Fruit fly (Drosophila melanogaster) whole organism, embryonic: ENCODE measurements around the gene CG7627.

Source experiments
- Atf-2 ChIP-seq: fragments of 200-800 bp; sonication (Bioruptor generic); optimal IDR thresholded peaks from 2 replicates; lab custom pipeline; 2016; ENCODE audit warnings: missing biosample characterization, missing genetic modification characterization
- Atf3 ChIP-seq: fragments of 200-800 bp; sonication (Bioruptor generic); optimal IDR thresholded peaks from 3 replicates; lab custom pipeline; 2016; ENCODE audit warnings: missing biosample characterization, missing genetic modification characterization
- Bteb2 ChIP-seq: fragments of 200-800 bp; sonication (Bioruptor generic); optimal IDR thresholded peaks from 2 replicates; lab custom pipeline; 2016; ENCODE audit warnings: missing biosample characterization, missing genetic modification characterization
- CG10209 ChIP-seq: fragments of 200-800 bp; sonication (Bioruptor generic); optimal IDR thresholded peaks from 3 replicates; lab custom pipeline; 2017; ENCODE audit warnings: missing biosample characterization, mild to moderate bottlenecking, missing genetic modification characterization, missing genetic modification reagents
- CG10321 ChIP-seq: fragments of 200-800 bp; sonication (Bioruptor generic); IDR thresholded peaks from 2 replicates; pipeline ENCODE4 v1.3.6; 2022; ENCODE audit warnings: missing biosample characterization, missing genetic modification characterization
- CG12659 ChIP-seq: fragments of 200-800 bp; sonication (Bioruptor generic); optimal IDR thresholded peaks from 3 replicates; lab custom pipeline; 2017; ENCODE audit warnings: mild to moderate bottlenecking, missing biosample characterization, missing genetic modification reagents, missing genetic modification characterization
- CG12769 ChIP-seq: fragments of 200-800 bp; sonication (Bioruptor generic); optimal IDR thresholded peaks from 2 replicates; lab custom pipeline; 2019; ENCODE audit warnings: missing biosample characterization, mild to moderate bottlenecking, missing genetic modification characterization, moderate library complexity
- CG13296 ChIP-seq: fragments of 200-800 bp; sonication (Bioruptor generic); optimal IDR thresholded peaks from 3 replicates; lab custom pipeline; 2018; ENCODE audit warnings: missing biosample characterization, mild to moderate bottlenecking, missing genetic modification characterization
- CG15269 ChIP-seq: fragments of 200-800 bp; sonication (Bioruptor generic); optimal IDR thresholded peaks from 2 replicates; lab custom pipeline; 2018; ENCODE audit warnings: missing biosample characterization, mild to moderate bottlenecking, missing genetic modification characterization, moderate library complexity
- CG1602 ChIP-seq: fragments of 200-800 bp; sonication (Bioruptor generic); optimal IDR thresholded peaks from 3 replicates; lab custom pipeline; 2016; ENCODE audit warnings: missing biosample characterization, missing genetic modification characterization
- CG18619 ChIP-seq: fragments of 200-800 bp; sonication (Bioruptor generic); optimal IDR thresholded peaks from 3 replicates; lab custom pipeline; 2017; ENCODE audit warnings: missing biosample characterization, mild to moderate bottlenecking, missing genetic modification characterization
- CG2120 ChIP-seq: fragments of 200-800 bp; sonication (Bioruptor generic); optimal IDR thresholded peaks from 3 replicates; lab custom pipeline; 2016; ENCODE audit warnings: missing biosample characterization, missing genetic modification characterization
- CG31224 ChIP-seq: fragments of 200-800 bp; sonication (Bioruptor generic); IDR thresholded peaks from 2 replicates; pipeline ENCODE4 v1.3.6; 2022; ENCODE audit warnings: missing biosample characterization, missing genetic modification characterization
- CG32772 ChIP-seq: fragments of 200-800 bp; sonication (Bioruptor generic); IDR thresholded peaks from 2 replicates; pipeline ENCODE4 v1.3.6; 2022; ENCODE audit warnings: missing biosample characterization, missing genetic modification characterization
- CG4360 ChIP-seq: fragments of 200-800 bp; sonication (Bioruptor generic); IDR thresholded peaks from 2 replicates; pipeline ENCODE4 v1.3.6; 2022; ENCODE audit warnings: missing biosample characterization, missing genetic modification characterization
- CG7556 ChIP-seq: fragments of 200-800 bp; sonication (Bioruptor generic); optimal IDR thresholded peaks from 2 replicates; lab custom pipeline; 2017; ENCODE audit warnings: missing biosample characterization, mild to moderate bottlenecking, missing genetic modification characterization
- Deaf1 ChIP-seq: fragments of 200-800 bp; optimal IDR thresholded peaks from 3 replicates; lab custom pipeline; 2019; ENCODE audit warnings: missing biosample characterization, mild to moderate bottlenecking, missing genetic modification characterization, moderate library complexity
- Fer3 ChIP-seq: fragments of 200-800 bp; sonication (Bioruptor generic); optimal IDR thresholded peaks from 2 replicates; lab custom pipeline; 2018; ENCODE audit warnings: missing biosample characterization, mild to moderate bottlenecking, missing genetic modification characterization, moderate library complexity
- Gug ChIP-seq: fragments of 200-800 bp; sonication (Bioruptor generic); IDR thresholded peaks from 4 replicates; pipeline ENCODE4 v1.3.6; 2022; ENCODE audit warnings: missing biosample characterization, missing genetic modification characterization
- HLH3B ChIP-seq: fragments of 200-800 bp; sonication (Bioruptor generic); IDR thresholded peaks from 2 replicates; pipeline ENCODE4 v1.3.6; 2022; ENCODE audit warnings: missing biosample characterization, missing genetic modification characterization
- HLH4C ChIP-seq: fragments of 200-800 bp; sonication (Bioruptor generic); IDR thresholded peaks from 3 replicates; pipeline ENCODE4 v1.3.6; 2022; ENCODE audit warnings: missing biosample characterization, missing genetic modification characterization; ENCODE audit not compliant: partially characterized antibody
- Hr78 ChIP-seq, 2 experiments: fragments of 200-800 bp in 1 of 2; fragments of >200 bp in 1 of 2; sonication (Bioruptor generic) in 1 of 2; optimal IDR thresholded peaks; 2 replicates each; lab custom pipeline; 2017 to 2019; ENCODE audit warnings: missing biosample characterization in 2 of 2, missing genetic modification characterization in 2 of 2, mild to moderate bottlenecking in 1 of 2, moderate library complexity in 1 of 2
- Lim3 ChIP-seq: fragments of 200-800 bp; sonication (Bioruptor generic); IDR thresholded peaks from 2 replicates; pipeline ENCODE4 v1.3.6; 2022; ENCODE audit warnings: missing biosample characterization, missing genetic modification characterization
- Mes4 ChIP-seq: fragments of 200-800 bp; sonication (Bioruptor generic); optimal IDR thresholded peaks from 2 replicates; lab custom pipeline; 2016; ENCODE audit warnings: missing biosample characterization, missing genetic modification characterization
- Nf-YC ChIP-seq: fragments of 200-800 bp; optimal IDR thresholded peaks from 3 replicates; lab custom pipeline; 2019; ENCODE audit warnings: missing biosample characterization, mild to moderate bottlenecking, missing genetic modification characterization, moderate library complexity
- Ptx1 ChIP-seq: fragments of 200-800 bp; sonication (Bioruptor generic); IDR thresholded peaks from 2 replicates; pipeline ENCODE4 v1.3.6; 2022; ENCODE audit warnings: missing biosample characterization, missing genetic modification characterization
- Taf1 ChIP-seq: fragments of 200-800 bp; sonication (Bioruptor generic); IDR thresholded peaks from 2 replicates; pipeline ENCODE4 v1.3.6; 2022; ENCODE audit warnings: missing biosample characterization, missing genetic modification characterization
- abd-A ChIP-seq: fragments of 200-800 bp; sonication (Bioruptor generic); optimal IDR thresholded peaks from 3 replicates; lab custom pipeline; 2019; ENCODE audit warnings: missing biosample characterization, mild to moderate bottlenecking, missing genetic modification characterization, moderate library complexity
- ac ChIP-seq: fragments of 200-800 bp; sonication (Bioruptor generic); optimal IDR thresholded peaks from 3 replicates; lab custom pipeline; 2017; ENCODE audit warnings: missing biosample characterization, mild to moderate bottlenecking, missing genetic modification characterization
- amos ChIP-seq: fragments of 200-800 bp; sonication (Bioruptor generic); IDR thresholded peaks from 2 replicates; pipeline ENCODE4 v1.3.6; 2022; ENCODE audit warnings: missing biosample characterization, missing genetic modification characterization; ENCODE audit not compliant: partially characterized antibody
- ap ChIP-seq: fragments of 200-800 bp; sonication (Bioruptor generic); IDR thresholded peaks from 2 replicates; pipeline ENCODE4 v1.3.6; 2022; ENCODE audit warnings: missing biosample characterization, missing genetic modification characterization
- ato ChIP-seq: fragments of 200-800 bp; sonication (Bioruptor generic); IDR thresholded peaks from 2 replicates; pipeline ENCODE4 v1.3.6; 2022; ENCODE audit warnings: missing biosample characterization, missing genetic modification characterization; ENCODE audit not compliant: partially characterized antibody
- bowl ChIP-seq: fragments of 200-800 bp; sonication (Bioruptor generic); IDR thresholded peaks from 2 replicates; pipeline ENCODE4 v1.3.6; 2022; ENCODE audit warnings: missing biosample characterization, missing genetic modification characterization
- cas ChIP-seq: fragments of 200-800 bp; sonication (Bioruptor generic); IDR thresholded peaks from 2 replicates; pipeline ENCODE4 v1.3.6; 2022; ENCODE audit warnings: missing biosample characterization, missing genetic modification characterization
- cwo ChIP-seq: fragments of 200-800 bp; sonication (Bioruptor generic); optimal IDR thresholded peaks from 3 replicates; lab custom pipeline; 2017; ENCODE audit warnings: missing biosample characterization, missing genetic modification characterization, mild to moderate bottlenecking, moderate library complexity, missing genetic modification reagents
- da ChIP-seq: fragments of 200-800 bp; sonication (Bioruptor generic); optimal IDR thresholded peaks from 2 replicates; lab custom pipeline; 2016; ENCODE audit warnings: missing biosample characterization, missing genetic modification characterization
- emc ChIP-seq: fragments of 200-800 bp; sonication (Bioruptor generic); optimal IDR thresholded peaks from 2 replicates; lab custom pipeline; 2016; ENCODE audit warnings: missing biosample characterization, missing genetic modification characterization
- ems ChIP-seq: fragments of 200-800 bp; sonication (Bioruptor generic); optimal IDR thresholded peaks from 3 replicates; lab custom pipeline; 2016; ENCODE audit warnings: missing biosample characterization, missing genetic modification characterization
- eyg ChIP-seq: fragments of 200-800 bp; sonication (Bioruptor generic); optimal IDR thresholded peaks from 3 replicates; lab custom pipeline; 2016; ENCODE audit warnings: missing biosample characterization, missing genetic modification characterization
- her ChIP-seq: fragments of 200-800 bp; sonication (Bioruptor generic); optimal IDR thresholded peaks from 2 replicates; lab custom pipeline; 2016; ENCODE audit warnings: missing biosample characterization, missing genetic modification characterization
- row ChIP-seq: fragments of 200-800 bp; sonication (Bioruptor generic); IDR thresholded peaks from 3 replicates; pipeline ENCODE4 v1.3.6; 2022; ENCODE audit warnings: missing biosample characterization, missing genetic modification characterization
- seq ChIP-seq: fragments of 200-800 bp; sonication (Bioruptor generic); IDR thresholded peaks from 2 replicates; pipeline ENCODE4 v1.3.6; 2022; ENCODE audit warnings: missing biosample characterization, missing genetic modification characterization
- slbo ChIP-seq: fragments of 200-800 bp; sonication (Bioruptor generic); IDR thresholded peaks from 2 replicates; pipeline ENCODE4 v1.3.6; 2022; ENCODE audit warnings: missing biosample characterization, missing genetic modification characterization
- ssp ChIP-seq: fragments of 200-800 bp; sonication (Bioruptor generic); IDR thresholded peaks from 2 replicates; pipeline ENCODE4 v1.3.6; 2022; ENCODE audit warnings: missing biosample characterization, missing genetic modification characterization
- vnd ChIP-seq: fragments of 200-800 bp; sonication (Bioruptor generic); IDR thresholded peaks from 3 replicates; pipeline ENCODE4 v1.3.6; 2022; ENCODE audit warnings: missing biosample characterization, missing genetic modification characterization; ENCODE audit not compliant: partially characterized antibody
- zfh1 ChIP-seq: fragments of 200-800 bp; sonication (Bioruptor generic); IDR thresholded peaks from 3 replicates; pipeline ENCODE4 v1.3.6; 2022; ENCODE audit warnings: missing biosample characterization, missing genetic modification characterization

Gene CG7627

DNA sequence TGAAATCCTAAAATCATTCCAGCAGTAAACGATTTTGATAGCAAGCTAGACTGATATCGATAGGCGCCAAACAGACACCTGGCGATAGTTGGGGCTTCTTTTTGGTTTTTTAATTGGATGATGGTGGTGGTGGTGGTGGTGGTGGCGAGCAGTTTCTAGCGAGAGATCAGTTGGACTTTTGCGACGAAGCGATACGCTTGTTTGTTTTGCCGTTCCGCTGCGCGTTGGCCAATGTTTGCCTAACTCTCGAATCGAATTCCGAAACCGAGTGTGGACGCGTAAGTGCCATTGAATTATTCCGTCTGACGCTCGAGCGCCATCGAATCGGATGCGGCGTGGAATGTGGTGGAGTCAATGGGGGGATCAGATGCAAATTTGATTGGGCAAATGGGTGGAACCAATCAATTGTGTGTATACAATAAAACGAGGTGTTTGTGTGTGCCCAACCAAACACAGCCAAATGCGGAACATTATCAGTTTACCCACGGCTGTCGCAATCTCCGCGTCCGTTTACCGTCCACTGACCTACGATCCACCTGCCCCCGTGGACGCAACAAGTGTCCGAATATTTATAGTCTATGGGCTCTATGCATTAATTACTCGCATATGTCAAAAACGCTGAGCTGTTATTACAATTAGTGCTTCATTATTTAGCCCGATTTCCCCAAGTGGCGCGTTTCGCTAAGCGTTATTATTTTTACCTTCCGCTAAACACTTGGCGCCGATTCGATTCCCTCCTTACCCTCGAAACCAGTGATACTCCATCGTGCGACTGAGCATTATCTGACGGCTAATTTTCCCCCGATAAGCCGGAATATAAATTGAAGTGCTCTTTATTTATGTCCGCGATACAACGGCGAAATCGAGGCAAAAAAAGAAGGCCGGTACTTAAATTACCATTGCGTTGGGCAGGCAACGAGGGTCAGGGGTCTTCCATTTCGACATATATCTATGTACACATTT is 8.4 kb upstream of the CG7627 start, which contains the start of gene CG17292 (continued):
- TF ChIP-seq her (GFP tag; lab: Kevin White, UChicago) = peak; percentile 19
- TF ChIP-seq Atf3 (GFP tag; lab: Kevin White, UChicago) = no peak
- TF ChIP-seq vnd (GFP tag; lab: Robert Waterston, UW) = peak; percentile 80
- no peak for TF ChIP-seq CG4360 (GFP tag; lab: Robert Waterston, UW)
- TF ChIP-seq CG10209 = peak; percentile 37
- TF ChIP-seq Gug (GFP tag; lab: Robert Waterston, UW) = peak; percentile 40; the same call in 2 of the 4 replicates
- TF ChIP-seq CG13296 = peak; percentile 54
- peak; percentile 27 for TF ChIP-seq Mes4 (GFP tag; lab: Kevin White, UChicago)
- 0 out of 2 replicates have a peak, but pooled peaks have one; percentile 39 for TF ChIP-seq ap (GFP tag; lab: Robert Waterston, UW)
- peak in 1 of 2 experiments; percentile 73 for TF ChIP-seq Hr78 (GFP tag; optimal IDR thresholded peaks at IDR 0.05; lab: Kevin White, UChicago)
- peak; percentile 60 for TF ChIP-seq CG2120
- TF ChIP-seq Fer3 (tag; lab: Kevin White, UChicago) = peak; percentile 30
- peak; percentile 75 for TF ChIP-seq CG12769 (tag; lab: Kevin White, UChicago)
- TF ChIP-seq bowl (GFP tag; lab: Robert Waterston, UW) = peak; percentile 59; the same call in 1 of the 2 replicates
- TF ChIP-seq eyg = peak; percentile 15
- TF ChIP-seq Atf-2 = no peak
- peak; percentile 91 for TF ChIP-seq abd-A (tag; lab: Kevin White, UChicago)
- 0 out of 2 replicates have a peak, but pooled peaks have one; percentile 13 for TF ChIP-seq CG31224
- TF ChIP-seq amos (GFP tag; lab: Robert Waterston, UW) = peak; percentile 94
- TF ChIP-seq HLH3B (GFP tag; lab: Robert Waterston, UW) = peak; percentile 60
- peak; percentile 97 for TF ChIP-seq Nf-YC (tag; lab: Kevin White, UChicago)
- TF ChIP-seq ac (GFP tag; lab: Kevin White, UChicago) = no peak
- TF ChIP-seq CG32772 (GFP tag; lab: Robert Waterston, UW) = peak; percentile 31; the same call in 1 of the 2 replicates
- peak; percentile 76 for TF ChIP-seq Deaf1 (tag; lab: Kevin White, UChicago)
- no peak for TF ChIP-seq Bteb2 (GFP tag; lab: Kevin White, UChicago)
- TF ChIP-seq, all 482 proteins: peak for 288

DNA sequence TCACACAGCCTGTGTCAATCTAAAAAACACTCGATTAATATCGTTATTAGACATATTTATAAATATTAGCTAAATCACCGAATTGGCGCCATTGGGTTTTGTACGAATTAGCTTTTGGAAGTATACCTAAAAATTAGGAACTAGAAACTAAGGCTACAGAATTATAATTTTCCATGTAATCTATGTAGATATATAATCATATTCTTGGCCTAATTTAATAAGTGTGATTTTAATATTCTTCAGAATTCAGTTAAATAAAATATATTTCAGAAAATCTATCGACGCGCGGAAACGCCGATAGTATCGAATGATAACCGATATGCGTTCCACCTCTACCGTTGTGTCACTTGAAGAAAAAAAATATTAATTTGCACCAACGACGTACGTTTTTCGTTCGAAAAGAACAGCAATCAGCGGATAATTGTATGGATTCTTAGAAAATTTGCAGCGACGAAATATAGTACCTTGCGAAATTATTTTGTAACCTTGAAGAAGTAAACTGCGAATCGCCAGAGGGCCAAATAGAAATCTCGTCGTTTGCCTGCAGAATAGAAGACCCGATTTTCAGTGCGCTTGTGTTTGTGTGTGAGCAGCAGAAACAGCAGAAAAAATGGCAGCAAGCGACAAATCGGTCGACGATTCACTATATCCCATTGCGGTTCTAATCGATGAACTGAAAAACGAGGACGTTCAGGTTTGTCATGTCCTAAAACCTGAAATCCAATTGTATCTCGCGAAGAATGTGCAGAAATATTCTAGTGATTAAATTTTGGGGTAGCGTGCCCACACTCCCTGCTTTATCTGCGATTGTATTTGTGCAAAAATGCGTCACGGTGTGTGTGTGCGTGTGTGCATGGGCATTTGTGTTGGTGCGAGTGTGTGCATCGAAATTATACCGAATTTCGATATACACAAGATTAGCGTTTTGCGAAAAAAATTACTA is 3.7 kb upstream of the CG7627 start, which contains the start of gene Pp2A-29B:
Pp2A-29B (plus strand) TSS at position 338 of the 943 bp plus-strand sequence.
- TF ChIP-seq Bteb2 (GFP tag; lab: Kevin White, UChicago) (no peak), Lim3 (GFP tag; lab: Robert Waterston, UW) (no peak), emc (GFP tag; lab: Kevin White, UChicago) (no peak), seq (GFP tag; lab: Robert Waterston, UW) (no peak), HLH4C (GFP tag; lab: Robert Waterston, UW) (peak; percentile 99), CG10321 (GFP tag; lab: Robert Waterston, UW) (no peak), cas (GFP tag; lab: Robert Waterston, UW) (no peak), CG18619 (GFP tag; lab: Kevin White, UChicago) (peak; percentile 27), CG1602 (GFP tag; lab: Kevin White, UChicago) (no peak), row (peak; percentile 85), cwo (GFP tag; lab: Kevin White, UChicago) (no peak), ems (GFP tag; lab: Kevin White, UChicago) (no peak), da (no peak), CG15269 (peak; percentile 9), ssp (GFP tag; lab: Robert Waterston, UW) (no peak; the same call in 1 of the 2 replicates), Taf1 (no peak), ato (GFP tag; lab: Robert Waterston, UW) (peak; percentile 95), slbo (GFP tag; lab: Robert Waterston, UW) (peak; percentile 56; the same call in 1 of the 2 replicates), zfh1 (GFP tag; lab: Robert Waterston, UW) (no peak), Ptx1 (GFP tag; lab: Robert Waterston, UW) (no peak), CG12659 (GFP tag; lab: Kevin White, UChicago) (peak; percentile 69), CG7556 (GFP tag; lab: Kevin White, UChicago) (no peak)
